Fruit fly (Drosophila melanogaster) whole organism, embryonic: ENCODE data around the gene Tctp.

Experiments used
- ATbp ChIP-seq: fragments of 200-800 bp; sonication (Bioruptor generic); optimal IDR thresholded peaks from 2 replicates; lab custom pipeline; 2017; ENCODE audit warnings: missing biosample characterization, mild to moderate bottlenecking, missing genetic modification characterization, missing genetic modification reagents
- Antp ChIP-seq: fragments of 200-800 bp; sonication (Bioruptor generic); optimal IDR thresholded peaks from 3 replicates; lab custom pipeline; 2016; ENCODE audit warnings: missing biosample characterization, missing genetic modification characterization
- B-H2 ChIP-seq: fragments of 200-800 bp; sonication (Bioruptor generic); optimal IDR thresholded peaks from 2 replicates; lab custom pipeline; 2018; ENCODE audit warnings: missing biosample characterization, mild to moderate bottlenecking, missing genetic modification characterization
- CG10267 ChIP-seq: fragments of 200-800 bp; sonication (Bioruptor generic); optimal IDR thresholded peaks from 2 replicates; lab custom pipeline; 2018; ENCODE audit warnings: missing biosample characterization, mild to moderate bottlenecking, missing genetic modification characterization, moderate library complexity
- CG10979 ChIP-seq: fragments of 200-800 bp; sonication (Bioruptor generic); optimal IDR thresholded peaks from 2 replicates; lab custom pipeline; 2018; ENCODE audit warnings: missing biosample characterization, mild to moderate bottlenecking, missing genetic modification characterization, moderate library complexity
- CG13287 ChIP-seq: fragments of 200-800 bp; sonication (Bioruptor generic); IDR thresholded peaks from 2 replicates; pipeline ENCODE4 v1.3.6; 2022; ENCODE audit warnings: missing biosample characterization, missing genetic modification characterization; ENCODE audit not compliant: partially characterized antibody
- CG14965 ChIP-seq: fragments of 200-800 bp; sonication (Bioruptor generic); optimal IDR thresholded peaks from 2 replicates; lab custom pipeline; 2016; ENCODE audit warnings: missing biosample characterization, missing genetic modification characterization, borderline replicate concordance
- CG1529 ChIP-seq: fragments of 200-800 bp; sonication (Bioruptor generic); optimal IDR thresholded peaks from 3 replicates; lab custom pipeline; 2018; ENCODE audit warnings: missing biosample characterization, missing genetic modification characterization
- CG17186 ChIP-seq: fragments of 200-800 bp; sonication (Bioruptor generic); optimal IDR thresholded peaks from 3 replicates; lab custom pipeline; 2017; ENCODE audit warnings: missing biosample characterization, missing genetic modification reagents, missing genetic modification characterization
- CG17328 ChIP-seq: fragments of 200-800 bp; sonication (Bioruptor generic); IDR thresholded peaks from 2 replicates; pipeline ENCODE4 v1.3.6; 2022; ENCODE audit warnings: missing biosample characterization, missing genetic modification characterization
- CG17912 ChIP-seq: fragments of 200-800 bp; sonication (Bioruptor generic); optimal IDR thresholded peaks from 2 replicates; lab custom pipeline; 2018; ENCODE audit warnings: missing biosample characterization, mild to moderate bottlenecking, missing genetic modification characterization
- CG2116 ChIP-seq: fragments of 200-800 bp; sonication (Bioruptor generic); optimal IDR thresholded peaks from 3 replicates; lab custom pipeline; 2018; ENCODE audit warnings: missing biosample characterization, mild to moderate bottlenecking, missing genetic modification characterization
- CG2199 ChIP-seq: fragments of 200-800 bp; sonication (Bioruptor generic); IDR thresholded peaks from 3 replicates; pipeline ENCODE4 v1.3.6; 2022; ENCODE audit warnings: missing biosample characterization, missing genetic modification characterization
- CG30020 ChIP-seq: fragments of 200-800 bp; optimal IDR thresholded peaks from 2 replicates; lab custom pipeline; 2019; ENCODE audit warnings: missing biosample characterization, mild to moderate bottlenecking, missing genetic modification characterization, moderate library complexity
- CG31365 ChIP-seq: fragments of 200-800 bp; sonication (Bioruptor generic); optimal IDR thresholded peaks from 2 replicates; lab custom pipeline; 2018; ENCODE audit warnings: missing biosample characterization, mild to moderate bottlenecking, missing genetic modification characterization
- CG6272 ChIP-seq: fragments of 200-800 bp; sonication (Bioruptor generic); IDR thresholded peaks from 2 replicates; pipeline ENCODE4 v1.3.6; 2022; ENCODE audit warnings: missing biosample characterization, missing genetic modification characterization
- CG7786 ChIP-seq: fragments of 200-800 bp; sonication (Bioruptor generic); optimal IDR thresholded peaks from 2 replicates; lab custom pipeline; 2016; ENCODE audit warnings: missing biosample characterization, missing genetic modification characterization
- CG7987 ChIP-seq: fragments of 200-800 bp; sonication (Bioruptor generic); optimal IDR thresholded peaks from 2 replicates; lab custom pipeline; 2018; ENCODE audit warnings: missing biosample characterization, mild to moderate bottlenecking, missing genetic modification characterization, moderate library complexity
- CG8765 ChIP-seq: fragments of 200-800 bp; sonication (Bioruptor generic); IDR thresholded peaks from 2 replicates; pipeline ENCODE4 v1.3.6; 2022; ENCODE audit warnings: missing biosample characterization, missing genetic modification characterization
- Chrac-16 ChIP-seq: fragments of 200-800 bp; sonication (Bioruptor generic); optimal IDR thresholded peaks from 3 replicates; lab custom pipeline; 2016; ENCODE audit warnings: missing biosample characterization, missing genetic modification characterization
- D19A ChIP-seq: fragments of 200-800 bp; optimal IDR thresholded peaks from 3 replicates; lab custom pipeline; 2019; ENCODE audit warnings: missing biosample characterization, mild to moderate bottlenecking, missing genetic modification characterization, moderate library complexity
- Dbx ChIP-seq: fragments of 200-800 bp; sonication (Bioruptor generic); IDR thresholded peaks from 3 replicates; pipeline ENCODE4 v1.3.6; 2022; ENCODE audit warnings: missing biosample characterization, missing genetic modification characterization
- Dek ChIP-seq: fragments of 200-800 bp; sonication (Bioruptor generic); optimal IDR thresholded peaks from 3 replicates; lab custom pipeline; 2019; ENCODE audit warnings: missing biosample characterization, mild to moderate bottlenecking, missing genetic modification characterization, moderate library complexity
- Dll ChIP-seq: fragments of 200-800 bp; sonication (Bioruptor generic); IDR thresholded peaks from 4 replicates; pipeline ENCODE4 v1.3.6; 2022; ENCODE audit warnings: missing biosample characterization, missing genetic modification characterization; ENCODE audit not compliant: partially characterized antibody
- Dp ChIP-seq: fragments of 200-800 bp; sonication (Bioruptor generic); optimal IDR thresholded peaks from 2 replicates; lab custom pipeline; 2018; ENCODE audit warnings: missing biosample characterization, mild to moderate bottlenecking, missing genetic modification characterization, moderate library complexity
- E2f2 ChIP-seq: fragments of 200-800 bp; sonication (Bioruptor generic); IDR thresholded peaks from 2 replicates; pipeline ENCODE4 v1.3.6; 2022; ENCODE audit warnings: missing biosample characterization, missing genetic modification characterization
- Lhr ChIP-seq: fragments of 200-800 bp; sonication (Bioruptor generic); optimal IDR thresholded peaks from 3 replicates; lab custom pipeline; 2017; ENCODE audit warnings: mild to moderate bottlenecking, missing biosample characterization, missing genetic modification reagents, missing genetic modification characterization
- Mad ChIP-seq: fragments of 200-800 bp; sonication (Bioruptor generic); optimal IDR thresholded peaks from 2 replicates; lab custom pipeline; 2016; ENCODE audit warnings: missing biosample characterization, missing genetic modification characterization
- NC2β ChIP-seq: fragments of 200-800 bp; sonication (Bioruptor generic); optimal IDR thresholded peaks from 2 replicates; lab custom pipeline; 2016; ENCODE audit warnings: missing biosample characterization, missing genetic modification characterization
- Neu2 ChIP-seq: fragments of 200-800 bp; sonication (Bioruptor generic); optimal IDR thresholded peaks from 3 replicates; lab custom pipeline; 2016; ENCODE audit warnings: missing biosample characterization, missing genetic modification characterization, borderline replicate concordance
- Stat92E ChIP-seq, 3 experiments: fragments of >200 bp in 2 of 3; fragments of 200-800 bp in 1 of 3; sonication (Bioruptor generic) in 1 of 3; optimal IDR thresholded peaks; 2 replicates each; lab custom pipeline; 2017 to 2019; ENCODE audit warnings: missing biosample characterization in 3 of 3, missing genetic modification characterization in 3 of 3, mild to moderate bottlenecking in 1 of 3, moderate library complexity in 1 of 3
- ab ChIP-seq: fragments of 200-800 bp; sonication (Bioruptor generic); optimal IDR thresholded peaks from 2 replicates; lab custom pipeline; 2016; ENCODE audit warnings: missing biosample characterization, missing genetic modification characterization
- bigmax ChIP-seq: fragments of 200-800 bp; sonication (Bioruptor generic); optimal IDR thresholded peaks from 2 replicates; lab custom pipeline; 2018; ENCODE audit warnings: missing biosample characterization, mild to moderate bottlenecking, missing genetic modification characterization
- br ChIP-seq: fragments of >200 bp; optimal IDR thresholded peaks from 2 replicates; lab custom pipeline; 2017
- disco-r ChIP-seq: fragments of 200-800 bp; sonication (Bioruptor generic); optimal IDR thresholded peaks from 2 replicates; lab custom pipeline; 2016; ENCODE audit warnings: missing biosample characterization, missing genetic modification characterization
- dmrt99B ChIP-seq: fragments of 200-800 bp; sonication (Bioruptor generic); optimal IDR thresholded peaks from 2 replicates; lab custom pipeline; 2018; ENCODE audit warnings: missing biosample characterization, mild to moderate bottlenecking, missing genetic modification characterization, moderate library complexity
- ewg ChIP-seq: fragments of 200-800 bp; sonication (Bioruptor generic); optimal IDR thresholded peaks from 3 replicates; lab custom pipeline; 2017; ENCODE audit warnings: mild to moderate bottlenecking, missing biosample characterization, missing genetic modification reagents, missing genetic modification characterization
- h ChIP-seq: fragments of >200 bp; optimal IDR thresholded peaks from 2 replicates; lab custom pipeline; 2017
- hb ChIP-seq: fragments of 200-800 bp; sonication (Bioruptor generic); IDR thresholded peaks from 3 replicates; pipeline ENCODE4 v1.3.6; 2022; ENCODE audit warnings: missing biosample characterization, missing genetic modification characterization; ENCODE audit not compliant: partially characterized antibody
- jigr1 ChIP-seq: fragments of 200-800 bp; sonication (Bioruptor generic); IDR thresholded peaks from 3 replicates; pipeline ENCODE4 v1.3.6; 2022; ENCODE audit warnings: missing biosample characterization, missing genetic modification characterization
- jing ChIP-seq: fragments of 200-800 bp; sonication (Bioruptor generic); optimal IDR thresholded peaks from 2 replicates; lab custom pipeline; 2018; ENCODE audit warnings: missing biosample characterization, mild to moderate bottlenecking, missing genetic modification characterization
- kah ChIP-seq: fragments of 200-800 bp; sonication (Bioruptor generic); optimal IDR thresholded peaks from 2 replicates; lab custom pipeline; 2018; ENCODE audit warnings: missing biosample characterization, mild to moderate bottlenecking, missing genetic modification characterization
- peb ChIP-seq: fragments of 200-800 bp; sonication (Bioruptor generic); IDR thresholded peaks from 2 replicates; pipeline ENCODE4 v1.3.6; 2022; ENCODE audit warnings: missing biosample characterization, missing genetic modification characterization
- scrt ChIP-seq: fragments of 200-800 bp; sonication (Bioruptor generic); optimal IDR thresholded peaks from 2 replicates; lab custom pipeline; 2018; ENCODE audit warnings: missing biosample characterization, mild to moderate bottlenecking, missing genetic modification characterization, moderate library complexity
- sug ChIP-seq: fragments of 200-800 bp; optimal IDR thresholded peaks from 2 replicates; lab custom pipeline; 2019; ENCODE audit warnings: missing biosample characterization, mild to moderate bottlenecking, missing genetic modification characterization, moderate library complexity
- tna ChIP-seq: fragments of 200-800 bp; sonication (Bioruptor generic); IDR thresholded peaks from 2 replicates; pipeline ENCODE4 v1.3.6; 2022; ENCODE audit warnings: missing biosample characterization, missing genetic modification characterization; ENCODE audit not compliant: partially characterized antibody
- trem ChIP-seq: fragments of 200-800 bp; optimal IDR thresholded peaks from 3 replicates; lab custom pipeline; 2019; ENCODE audit warnings: missing biosample characterization, mild to moderate bottlenecking, missing genetic modification characterization, moderate library complexity
- unc-4 ChIP-seq: fragments of 200-800 bp; sonication (Bioruptor generic); IDR thresholded peaks from 2 replicates; pipeline ENCODE4 v1.3.6; 2022; ENCODE audit warnings: missing biosample characterization, missing genetic modification characterization; ENCODE audit not compliant: partially characterized antibody
- vfl ChIP-seq: fragments of 200-800 bp; sonication (Bioruptor generic); optimal IDR thresholded peaks from 2 replicates; lab custom pipeline; 2016; ENCODE audit warnings: missing biosample characterization, missing genetic modification characterization

Tctp gene

DNA sequence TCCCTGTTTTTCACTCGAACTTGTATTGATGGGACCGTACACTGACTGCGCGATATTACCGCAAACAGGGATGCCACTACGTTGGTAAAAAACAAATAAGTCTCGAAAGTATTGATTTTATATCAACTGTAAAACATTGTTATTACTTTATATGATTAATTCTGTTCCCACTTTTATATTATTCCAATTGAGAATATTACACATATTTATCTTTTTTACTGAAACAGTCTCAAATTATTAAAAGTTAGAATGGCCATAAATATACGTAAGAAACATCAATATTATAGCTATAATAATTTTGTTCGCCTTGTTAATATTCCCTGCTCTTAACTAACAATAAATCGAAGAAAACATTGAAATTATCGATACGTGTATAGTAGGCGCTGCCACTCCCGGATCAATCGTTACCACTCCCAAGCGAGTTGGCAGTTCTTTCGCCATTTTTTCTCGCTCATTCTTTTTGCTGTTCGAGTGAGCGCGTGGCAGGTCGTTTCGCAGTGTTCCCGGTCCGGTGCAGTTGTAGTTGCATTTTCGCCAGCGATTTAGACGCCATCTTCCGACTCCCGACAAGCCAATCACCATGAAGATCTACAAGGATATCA, at the start of gene Tctp, which contains the start of gene SdhC (continued):
- TF ChIP-seq bigmax (GFP tag; lab: Kevin White, UChicago): peak; percentile 72
- peak; percentile 40 for TF ChIP-seq CG17186 (GFP tag; lab: Kevin White, UChicago)
- peak; percentile 63 for TF ChIP-seq CG13287 (GFP tag; lab: Robert Waterston, UW)
- no peak for TF ChIP-seq hb
- TF ChIP-seq Mad (GFP tag; lab: Kevin White, UChicago): peak; percentile 20
- peak; percentile 76 for TF ChIP-seq CG10267 (tag; lab: Kevin White, UChicago)
- TF ChIP-seq D19A: peak; percentile 6
- TF ChIP-seq ab (GFP tag; lab: Kevin White, UChicago): peak; percentile 1
- TF ChIP-seq dmrt99B (tag; lab: Kevin White, UChicago): peak; percentile 9
- TF ChIP-seq CG8765 (GFP tag; lab: Robert Waterston, UW): no peak
- no peak for TF ChIP-seq Neu2 (GFP tag; lab: Kevin White, UChicago)
- TF ChIP-seq B-H2 (GFP tag; lab: Kevin White, UChicago): peak; percentile 61
- TF ChIP-seq ewg (GFP tag; lab: Kevin White, UChicago): peak; percentile 17
- TF ChIP-seq Dek (tag; lab: Kevin White, UChicago): peak; percentile 52
- TF ChIP-seq NC2β (GFP tag; lab: Kevin White, UChicago): peak; percentile 30
- no peak for TF ChIP-seq ATbp (GFP tag; lab: Kevin White, UChicago)
- TF ChIP-seq br (lab: Kevin White, UChicago): no peak
- peak; percentile 100 for TF ChIP-seq trem (tag; lab: Kevin White, UChicago)
- 0 out of 3 replicates have a peak, but pooled peaks have one; percentile 35 for TF ChIP-seq Dbx (GFP tag; lab: Robert Waterston, UW)
- TF ChIP-seq tna (GFP tag; lab: Robert Waterston, UW): peak; percentile 40; the same call in 1 of the 2 replicates
- no peak for TF ChIP-seq CG2199
- no peak for TF ChIP-seq disco-r
- TF ChIP-seq Dll: peak; percentile 61; the same call in 3 of the 4 replicates
- TF ChIP-seq CG6272 (GFP tag; lab: Robert Waterston, UW): 0 out of 2 replicates have a peak, but pooled peaks have one; percentile 33
- TF ChIP-seq CG10979 (tag; lab: Kevin White, UChicago): peak; percentile 23
- no peak for TF ChIP-seq jing
- no peak for TF ChIP-seq CG17328 (GFP tag; lab: Robert Waterston, UW)
- TF ChIP-seq sug (tag; lab: Kevin White, UChicago): peak; percentile 54
- TF ChIP-seq Lhr: peak; percentile 58
- no peak for TF ChIP-seq h
- TF ChIP-seq vfl (GFP tag; lab: Kevin White, UChicago): no peak
- 0 out of 2 replicates have a peak, but pooled peaks have one; percentile 18 for TF ChIP-seq E2f2
- peak; percentile 76 for TF ChIP-seq CG2116
- no peak for TF ChIP-seq CG7786
- no peak for TF ChIP-seq Stat92E (GFP tag; optimal IDR thresholded peaks at IDR 0.05; lab: Kevin White, UChicago)
- TF ChIP-seq scrt (GFP tag; lab: Kevin White, UChicago): peak; percentile 32
- peak; percentile 22 for TF ChIP-seq Antp (GFP tag; lab: Kevin White, UChicago)
- no peak for TF ChIP-seq CG31365 (tag; lab: Kevin White, UChicago)
- TF ChIP-seq kah (GFP tag; lab: Kevin White, UChicago): peak; percentile 13
- TF ChIP-seq jigr1 (GFP tag; lab: Robert Waterston, UW): no peak
- peak; percentile 6 for TF ChIP-seq CG1529 (GFP tag; lab: Kevin White, UChicago)
- TF ChIP-seq CG17912 (GFP tag; lab: Kevin White, UChicago): no peak
- no peak for TF ChIP-seq CG14965
- TF ChIP-seq unc-4 (GFP tag; lab: Robert Waterston, UW): 0 out of 2 replicates have a peak, but pooled peaks have one; percentile 51
- TF ChIP-seq CG7987: no peak
- TF ChIP-seq Chrac-16: peak; percentile 27
- 0 out of 2 replicates have a peak, but pooled peaks have one; percentile 7 for TF ChIP-seq peb (GFP tag; lab: Robert Waterston, UW)
- peak; percentile 64 for TF ChIP-seq CG30020 (tag; lab: Kevin White, UChicago)
- TF ChIP-seq Dp (GFP tag; lab: Kevin White, UChicago): peak; percentile 30
